Worm (Caenorhabditis elegans) whole organism, early embryonic: Measurements from ENCODE around the gene sago-1.
A peak's percentile ranks its signal among the peaks of the same experiment; 100 is the strongest.

Source experiments
- B0310.2 ChIP-seq: sonication (generic microtip); optimal IDR thresholded peaks from 2 replicates; lab custom pipeline; 2016; ENCODE audit warnings: mild to moderate bottlenecking, missing genetic modification characterization, missing compliant biosample characterization
- F13C5.2 ChIP-seq: sonication (generic microtip); optimal IDR thresholded peaks from 2 replicates; lab custom pipeline; 2017; ENCODE audit warnings: mild to moderate bottlenecking, missing genetic modification characterization, inconsistent platforms, missing compliant biosample characterization
- aly-1 ChIP-seq: sonication (generic microtip); optimal IDR thresholded peaks from 2 replicates; lab custom pipeline; 2016; ENCODE audit warnings: missing genetic modification characterization, missing compliant biosample characterization
- ama-1 ChIP-seq: fragments of 150-350 bp; optimal IDR thresholded peaks from 2 replicates; lab custom pipeline; 2014
- ceh-13 ChIP-seq: fragments of 200-800 bp; sonication (Bioruptor generic); optimal IDR thresholded peaks from 2 replicates; lab custom pipeline; 2018; ENCODE audit warnings: mild to moderate bottlenecking, missing genetic modification characterization, missing compliant biosample characterization
- ceh-36 ChIP-seq: sonication (generic microtip); optimal IDR thresholded peaks from 2 replicates; lab custom pipeline; 2016; ENCODE audit warnings: missing genetic modification characterization, inconsistent platforms, missing compliant biosample characterization
- ets-7 ChIP-seq: sonication (generic microtip); optimal IDR thresholded peaks from 2 replicates; lab custom pipeline; 2016; ENCODE audit warnings: missing genotype, missing genetic modification characterization, missing compliant biosample characterization
- flt-1 ChIP-seq: fragments of 200-800 bp; sonication (Bioruptor generic); IDR thresholded peaks from 2 replicates; pipeline ENCODE4 v1.3.6; 2022; ENCODE audit warnings: missing genetic modification characterization, missing compliant biosample characterization
- hmbx-1 ChIP-seq: sonication (generic microtip); optimal IDR thresholded peaks from 2 replicates; lab custom pipeline; 2016; ENCODE audit warnings: mild to moderate bottlenecking, missing genetic modification characterization, missing compliant biosample characterization
- hmg-4 ChIP-seq: fragments of 200-800 bp; sonication (Bioruptor generic); optimal IDR thresholded peaks from 2 replicates; lab custom pipeline; 2018; ENCODE audit warnings: mild to moderate bottlenecking, missing genetic modification characterization, missing compliant biosample characterization
- hnd-1 ChIP-seq: sonication (generic microtip); optimal IDR thresholded peaks from 2 replicates; lab custom pipeline; 2016; ENCODE audit warnings: missing genetic modification characterization, missing compliant biosample characterization
- pes-1 ChIP-seq: fragments of 200-800 bp; sonication (Bioruptor generic); IDR thresholded peaks from 2 replicates; pipeline ENCODE4 v1.3.6; 2022; ENCODE audit warnings: missing genetic modification reagents, missing genetic modification characterization, missing compliant biosample characterization
- scrt-1 ChIP-seq: fragments of 200-800 bp; sonication (Bioruptor generic); IDR thresholded peaks from 2 replicates; pipeline ENCODE4 v1.3.6; 2022; ENCODE audit warnings: missing genetic modification characterization, missing compliant biosample characterization
- sea-1 ChIP-seq: fragments of 200-800 bp; sonication (Bioruptor generic); conservative IDR thresholded peaks from 2 replicates; pipeline ENCODE4 v1.3.6; 2022; ENCODE audit warnings: missing genetic modification characterization, missing compliant biosample characterization
- tbx-11 ChIP-seq: fragments of 200-800 bp; sonication (Bioruptor generic); IDR thresholded peaks from 2 replicates; pipeline ENCODE4 v1.3.6; 2022; ENCODE audit warnings: missing genetic modification characterization, missing compliant biosample characterization
- tbx-37 ChIP-seq: fragments of 200-800 bp; sonication (Bioruptor generic); conservative IDR thresholded peaks from 2 replicates; pipeline ENCODE4 v1.3.6; 2022; ENCODE audit warnings: missing genetic modification reagents, missing genetic modification characterization, missing compliant biosample characterization
- tra-4 ChIP-seq: sonication (generic microtip); optimal IDR thresholded peaks from 2 replicates; lab custom pipeline; 2017; ENCODE audit warnings: missing genetic modification characterization, missing compliant biosample characterization

sago-1 gene

DNA sequence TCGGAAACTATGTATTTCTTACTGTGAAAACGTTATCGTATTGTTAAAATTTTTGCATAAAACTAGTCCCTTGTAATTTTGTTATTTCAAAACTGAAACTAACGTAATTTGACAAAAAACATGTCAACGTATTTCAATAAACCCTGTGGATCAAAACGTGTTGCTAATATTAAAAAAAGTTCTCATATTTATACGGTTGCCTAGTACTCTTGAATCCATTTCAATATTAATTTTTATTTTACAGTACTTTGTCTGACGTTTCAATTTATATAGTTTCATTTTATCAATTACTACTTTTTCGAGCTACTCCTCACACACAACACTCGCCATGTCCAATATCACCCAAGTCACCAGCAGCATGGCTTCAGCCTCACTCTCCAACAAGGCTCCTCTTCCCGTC lies at the start of gene sago-1:
sago-1 (plus strand) TSS at position 301 of the 400 bp plus-strand sequence.
- TF ChIP-seq ama-1 = no peak
- no peak for TF ChIP-seq flt-1 (GFP tag; lab: Robert Waterston, UW)
- no peak for TF ChIP-seq tbx-11 (GFP tag; lab: Robert Waterston, UW)
- TF ChIP-seq tbx-37 (GFP tag; lab: Robert Waterston, UW) = no peak
- TF ChIP-seq ceh-13 (GFP tag; lab: Kevin White, UChicago) = no peak
- no peak for TF ChIP-seq scrt-1 (GFP tag; lab: Robert Waterston, UW)
- no peak for TF ChIP-seq tra-4
- no peak for TF ChIP-seq ets-7 (tag; lab: Kevin White, UChicago)
- no peak for TF ChIP-seq sea-1
- no peak for TF ChIP-seq hnd-1 (tag; lab: Kevin White, UChicago)
- TF ChIP-seq aly-1 = no peak
- no peak for TF ChIP-seq ceh-36
- no peak for TF ChIP-seq hmg-4 (GFP tag; lab: Kevin White, UChicago)
- TF ChIP-seq F13C5.2 (tag; lab: Kevin White, UChicago) = no peak

DNA sequence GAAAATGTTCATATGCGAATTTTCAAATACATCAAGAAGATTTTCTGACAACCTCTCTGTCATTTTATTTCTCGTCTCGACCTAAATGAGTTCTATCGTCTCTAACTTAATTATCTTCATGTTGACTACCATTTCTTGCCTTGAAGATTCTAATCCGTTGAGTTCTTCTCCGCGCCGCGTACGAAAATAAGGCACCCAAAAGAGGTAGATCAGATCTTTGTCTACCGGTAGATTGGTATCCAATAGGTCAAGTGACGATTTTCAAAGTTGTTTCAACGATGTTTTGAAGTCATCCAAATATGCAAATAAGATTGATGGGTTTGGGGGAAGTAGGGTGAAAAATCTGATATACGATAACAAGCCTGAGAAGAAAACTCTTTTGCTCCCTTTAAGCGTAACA lies 49.6 kb upstream of the sago-1 start:
- TF ChIP-seq F13C5.2 (tag; lab: Kevin White, UChicago) (no peak), B0310.2 (tag; lab: Kevin White, UChicago) (no peak), ceh-36 (no peak), pes-1 (GFP tag; lab: Robert Waterston, UW) (no peak), tbx-37 (GFP tag; lab: Robert Waterston, UW) (no peak), ama-1 (no peak), flt-1 (GFP tag; lab: Robert Waterston, UW) (no peak), hmg-4 (GFP tag; lab: Kevin White, UChicago) (no peak), ets-7 (tag; lab: Kevin White, UChicago) (no peak), aly-1 (no peak), ceh-13 (GFP tag; lab: Kevin White, UChicago) (no peak)

DNA sequence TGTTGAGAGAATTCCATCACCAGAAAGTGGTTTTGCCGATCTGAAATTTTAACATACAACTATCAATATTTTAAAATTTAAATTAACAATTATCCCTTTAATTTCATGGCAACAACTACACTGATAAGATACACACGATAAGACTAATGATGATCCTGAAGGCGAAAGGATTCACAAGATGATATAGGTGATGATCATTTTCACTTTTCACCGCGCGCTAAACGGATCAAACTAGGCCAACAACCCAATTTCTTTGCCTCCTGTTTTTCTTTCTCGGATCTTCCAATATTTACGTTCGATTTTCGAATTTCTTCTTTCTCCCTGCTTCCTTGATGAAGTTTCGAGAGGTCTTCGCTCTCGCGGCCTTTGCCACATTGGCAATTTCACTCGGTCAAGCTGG lies 44.4 kb upstream of the sago-1 start, which contains the start of gene K08B12.1:
K08B12.1 (plus strand) TSS at position 229 of the 400 bp plus-strand sequence.
- TF ChIP-seq hmbx-1 (tag; lab: Kevin White, UChicago) (no peak), aly-1 (no peak), flt-1 (GFP tag; lab: Robert Waterston, UW) (no peak), scrt-1 (GFP tag; lab: Robert Waterston, UW) (no peak), tbx-37 (GFP tag; lab: Robert Waterston, UW) (no peak), tra-4 (no peak), hnd-1 (tag; lab: Kevin White, UChicago) (no peak), ceh-36 (no peak), pes-1 (GFP tag; lab: Robert Waterston, UW) (no peak), hmg-4 (GFP tag; lab: Kevin White, UChicago) (no peak), ets-7 (tag; lab: Kevin White, UChicago) (no peak), ama-1 (no peak), ceh-13 (GFP tag; lab: Kevin White, UChicago) (no peak), sea-1 (no peak), F13C5.2 (tag; lab: Kevin White, UChicago) (no peak)

DNA sequence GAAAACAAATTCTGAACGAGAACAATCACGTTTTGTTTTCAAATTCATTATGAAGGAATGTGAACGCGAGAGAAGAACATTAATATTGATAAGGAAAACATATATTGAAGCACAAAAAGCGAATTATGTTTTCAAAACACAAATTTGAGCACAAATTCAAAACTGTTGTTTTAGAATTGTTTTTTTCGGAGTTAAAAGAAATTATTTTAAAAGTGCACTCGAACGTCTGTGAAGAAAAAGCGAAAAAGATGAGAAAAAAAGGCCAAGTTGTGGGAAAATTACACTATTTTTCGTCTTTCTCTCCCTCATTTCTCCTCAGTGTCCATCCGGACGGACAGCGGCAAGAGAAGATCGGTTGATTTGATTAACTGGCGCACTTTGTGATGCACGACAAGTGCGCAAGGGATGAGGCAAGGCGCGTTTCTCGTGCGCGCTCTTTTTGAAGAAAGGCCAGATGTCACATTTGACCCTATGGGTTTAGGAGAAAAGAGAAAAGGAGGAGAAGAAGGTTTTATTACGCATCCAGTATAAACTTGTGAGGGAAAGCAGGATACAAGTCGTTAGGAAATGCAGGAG lies 36.2 kb upstream of the sago-1 start, which contains the start of gene mrck-1:
mrck-1 (minus strand) TSS at position 51 of the 576 bp plus-strand sequence.
- TF ChIP-seq pes-1 (GFP tag; lab: Robert Waterston, UW) (no peak; the same call in 1 of the 2 replicates), ceh-13 (GFP tag; lab: Kevin White, UChicago) (peak; percentile 37), ets-7 (tag; lab: Kevin White, UChicago) (peak; percentile 33), scrt-1 (GFP tag; lab: Robert Waterston, UW) (peak; percentile 74), tra-4 (no peak), sea-1 (peak; percentile 77), F13C5.2 (tag; lab: Kevin White, UChicago) (peak; percentile 95), flt-1 (GFP tag; lab: Robert Waterston, UW) (peak; percentile 71), hmbx-1 (tag; lab: Kevin White, UChicago) (no peak), B0310.2 (tag; lab: Kevin White, UChicago) (peak; percentile 64), hmg-4 (GFP tag; lab: Kevin White, UChicago) (peak; percentile 95), tbx-37 (GFP tag; lab: Robert Waterston, UW) (peak; percentile 76), hnd-1 (tag; lab: Kevin White, UChicago) (no peak), aly-1 (peak; percentile 82), tbx-11 (GFP tag; lab: Robert Waterston, UW) (peak; percentile 57), ama-1 (no peak), ceh-36 (peak; percentile 54)

DNA sequence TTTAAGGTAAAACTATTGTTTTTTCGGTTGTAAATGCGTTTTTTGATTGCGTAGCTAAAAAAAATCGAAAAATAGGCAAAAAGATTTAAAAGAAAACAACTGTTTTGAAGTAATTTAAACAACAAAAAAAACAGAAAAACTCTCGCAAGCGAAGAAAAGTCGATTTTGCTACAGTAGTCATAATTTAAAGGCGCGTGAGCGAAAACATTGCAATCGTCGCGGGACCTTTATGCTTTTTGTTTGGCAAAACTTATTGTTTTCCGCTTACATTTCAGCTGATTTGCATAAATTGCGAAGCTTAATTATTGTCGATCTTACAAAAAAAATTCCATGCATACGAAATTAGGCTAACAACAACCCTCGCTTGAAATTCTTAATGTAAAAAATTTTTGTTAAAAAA lies 35.6 kb upstream of the sago-1 start:
- no peak for TF ChIP-seq hnd-1 (tag; lab: Kevin White, UChicago)
- TF ChIP-seq hmg-4 (GFP tag; lab: Kevin White, UChicago) = no peak
- no peak for TF ChIP-seq sea-1
- no peak for TF ChIP-seq tra-4
- TF ChIP-seq ama-1 = no peak
- TF ChIP-seq B0310.2 (tag; lab: Kevin White, UChicago) = no peak
- no peak for TF ChIP-seq pes-1 (GFP tag; lab: Robert Waterston, UW)
- no peak for TF ChIP-seq flt-1 (GFP tag; lab: Robert Waterston, UW)
- TF ChIP-seq tbx-37 (GFP tag; lab: Robert Waterston, UW) = no peak
- no peak for TF ChIP-seq scrt-1 (GFP tag; lab: Robert Waterston, UW)
- no peak for TF ChIP-seq hmbx-1 (tag; lab: Kevin White, UChicago)
- TF ChIP-seq ets-7 (tag; lab: Kevin White, UChicago) = no peak

DNA sequence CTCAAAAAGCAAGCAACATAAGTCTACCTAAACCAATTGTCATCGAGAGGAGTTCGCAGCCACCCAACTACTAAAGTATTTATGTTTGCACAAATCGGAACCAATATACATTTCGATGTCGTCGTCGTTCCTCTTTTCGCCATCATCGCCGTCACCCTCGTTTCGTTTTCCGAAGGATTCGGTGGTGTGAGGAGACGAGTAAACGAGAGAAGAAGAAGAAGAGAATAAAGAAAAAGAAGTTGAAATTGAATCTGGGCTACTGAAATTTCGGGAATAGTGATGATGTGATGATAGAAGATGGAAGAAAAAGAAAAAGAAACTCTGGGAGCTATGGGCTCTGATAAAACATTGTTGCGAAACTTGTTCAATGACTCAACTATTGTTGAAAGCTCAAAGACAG lies 35.0 kb upstream of the sago-1 start:
- TF ChIP-seq flt-1 (GFP tag; lab: Robert Waterston, UW) (no peak), aly-1 (no peak)

DNA sequence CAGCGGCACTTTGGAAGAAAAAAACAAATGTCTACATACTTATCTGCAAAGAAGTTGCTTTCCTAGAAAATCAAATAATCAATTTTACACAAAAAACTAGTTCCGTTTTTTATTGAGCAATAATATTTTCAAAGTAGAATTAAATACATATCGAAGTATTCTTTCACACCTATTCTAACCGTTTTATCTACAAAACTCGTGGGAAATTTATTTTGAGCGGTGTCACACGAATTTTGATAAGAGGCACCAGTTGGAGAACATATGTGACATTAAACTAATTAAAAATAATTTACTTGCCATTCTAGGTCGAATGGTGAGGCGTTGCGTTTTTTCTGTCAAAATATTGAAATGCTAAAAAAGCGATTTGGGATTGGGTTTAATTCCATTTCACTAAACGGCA lies 34.6 kb upstream of the sago-1 start:
- no peak for TF ChIP-seq ceh-13 (GFP tag; lab: Kevin White, UChicago)
- no peak for TF ChIP-seq tbx-37 (GFP tag; lab: Robert Waterston, UW)
- no peak for TF ChIP-seq hnd-1 (tag; lab: Kevin White, UChicago)
- TF ChIP-seq ama-1 = no peak
- TF ChIP-seq ets-7 (tag; lab: Kevin White, UChicago) = no peak
- TF ChIP-seq ceh-36 = no peak
- no peak for TF ChIP-seq F13C5.2 (tag; lab: Kevin White, UChicago)
- no peak for TF ChIP-seq aly-1
- TF ChIP-seq hmg-4 (GFP tag; lab: Kevin White, UChicago) = no peak
- no peak for TF ChIP-seq tra-4
- no peak for TF ChIP-seq scrt-1 (GFP tag; lab: Robert Waterston, UW)
- no peak for TF ChIP-seq hmbx-1 (tag; lab: Kevin White, UChicago)
- no peak for TF ChIP-seq B0310.2 (tag; lab: Kevin White, UChicago)
- no peak for TF ChIP-seq tbx-11 (GFP tag; lab: Robert Waterston, UW)
- no peak for TF ChIP-seq sea-1
